Fruit fly (Drosophila melanogaster) whole organism, embryonic: ENCODE measurements around the gene Rrp1.

Experiments used
- Ada2b ChIP-seq: fragments of 200-800 bp; sonication (Bioruptor generic); IDR thresholded peaks from 2 replicates; pipeline ENCODE4 v1.3.6; 2022; ENCODE audit warnings: missing biosample characterization, missing genetic modification characterization
- Antp ChIP-seq: fragments of 200-800 bp; sonication (Bioruptor generic); optimal IDR thresholded peaks from 3 replicates; lab custom pipeline; 2016; ENCODE audit warnings: missing biosample characterization, missing genetic modification characterization
- Atf3 ChIP-seq: fragments of 200-800 bp; sonication (Bioruptor generic); optimal IDR thresholded peaks from 3 replicates; lab custom pipeline; 2016; ENCODE audit warnings: missing biosample characterization, missing genetic modification characterization
- B-H2 ChIP-seq: fragments of 200-800 bp; sonication (Bioruptor generic); optimal IDR thresholded peaks from 2 replicates; lab custom pipeline; 2018; ENCODE audit warnings: missing biosample characterization, mild to moderate bottlenecking, missing genetic modification characterization
- CG10267 ChIP-seq: fragments of 200-800 bp; sonication (Bioruptor generic); optimal IDR thresholded peaks from 2 replicates; lab custom pipeline; 2018; ENCODE audit warnings: missing biosample characterization, mild to moderate bottlenecking, missing genetic modification characterization, moderate library complexity
- CG13775 ChIP-seq: fragments of 200-800 bp; sonication (Bioruptor generic); optimal IDR thresholded peaks from 3 replicates; lab custom pipeline; 2017; ENCODE audit warnings: missing biosample characterization, mild to moderate bottlenecking, missing genetic modification characterization
- CG14710 ChIP-seq: fragments of 200-800 bp; sonication (Bioruptor generic); optimal IDR thresholded peaks from 3 replicates; lab custom pipeline; 2019; ENCODE audit warnings: missing biosample characterization, mild to moderate bottlenecking, missing genetic modification characterization, moderate library complexity
- CG14965 ChIP-seq: fragments of 200-800 bp; sonication (Bioruptor generic); optimal IDR thresholded peaks from 2 replicates; lab custom pipeline; 2016; ENCODE audit warnings: missing biosample characterization, missing genetic modification characterization, borderline replicate concordance
- CG15514 ChIP-seq: fragments of 200-800 bp; sonication (Bioruptor generic); optimal IDR thresholded peaks from 3 replicates; lab custom pipeline; 2017; ENCODE audit warnings: missing biosample characterization, missing genetic modification characterization, mild to moderate bottlenecking, moderate library complexity, missing genetic modification reagents
- CG16863 ChIP-seq: fragments of 200-800 bp; sonication (Bioruptor generic); optimal IDR thresholded peaks from 3 replicates; lab custom pipeline; 2016; ENCODE audit warnings: missing biosample characterization, missing genetic modification characterization
- CG30020 ChIP-seq: fragments of 200-800 bp; optimal IDR thresholded peaks from 2 replicates; lab custom pipeline; 2019; ENCODE audit warnings: missing biosample characterization, mild to moderate bottlenecking, missing genetic modification characterization, moderate library complexity
- CG3065 ChIP-seq: fragments of 200-800 bp; sonication (Bioruptor generic); optimal IDR thresholded peaks from 2 replicates; lab custom pipeline; 2016; ENCODE audit warnings: missing biosample characterization, missing genetic modification characterization
- CG31224 ChIP-seq: fragments of 200-800 bp; sonication (Bioruptor generic); IDR thresholded peaks from 2 replicates; pipeline ENCODE4 v1.3.6; 2022; ENCODE audit warnings: missing biosample characterization, missing genetic modification characterization
- CG34224 ChIP-seq: fragments of 200-800 bp; sonication (Bioruptor generic); IDR thresholded peaks from 3 replicates; pipeline ENCODE4 v1.3.6; 2022; ENCODE audit warnings: missing biosample characterization, missing genetic modification characterization; ENCODE audit not compliant: partially characterized antibody
- CG4820 ChIP-seq: fragments of 200-800 bp; sonication (Bioruptor generic); optimal IDR thresholded peaks from 3 replicates; lab custom pipeline; 2016; ENCODE audit warnings: missing biosample characterization, missing genetic modification characterization
- CG5953 ChIP-seq: fragments of 200-800 bp; sonication (Bioruptor generic); IDR thresholded peaks from 2 replicates; pipeline ENCODE4 v1.3.6; 2022; ENCODE audit warnings: missing biosample characterization, missing genetic modification characterization
- CG7928 ChIP-seq: fragments of 200-800 bp; sonication (Bioruptor generic); optimal IDR thresholded peaks from 2 replicates; lab custom pipeline; 2017; ENCODE audit warnings: missing biosample characterization, mild to moderate bottlenecking, missing genetic modification characterization
- CG8290 ChIP-seq, 3 experiments: fragments of 200-800 bp; sonication (Bioruptor generic); optimal IDR thresholded peaks; 2 replicates each; lab custom pipeline; 2016 to 2019; ENCODE audit warnings: missing biosample characterization in 3 of 3, missing genetic modification characterization in 3 of 3, mild to moderate bottlenecking in 2 of 3, moderate library complexity in 1 of 3
- CG9437 ChIP-seq: fragments of 200-800 bp; sonication (Bioruptor generic); optimal IDR thresholded peaks from 2 replicates; lab custom pipeline; 2018; ENCODE audit warnings: missing biosample characterization, mild to moderate bottlenecking, missing genetic modification characterization
- CG9797 ChIP-seq: fragments of 200-800 bp; sonication (Bioruptor generic); optimal IDR thresholded peaks from 3 replicates; lab custom pipeline; 2018; ENCODE audit warnings: missing biosample characterization, mild to moderate bottlenecking, missing genetic modification characterization
- E2f1 ChIP-seq: fragments of 200-800 bp; sonication (Bioruptor generic); IDR thresholded peaks from 2 replicates; pipeline ENCODE4 v1.3.6; 2022; ENCODE audit warnings: missing biosample characterization, missing genetic modification characterization
- E2f2 ChIP-seq: fragments of 200-800 bp; sonication (Bioruptor generic); IDR thresholded peaks from 2 replicates; pipeline ENCODE4 v1.3.6; 2022; ENCODE audit warnings: missing biosample characterization, missing genetic modification characterization
- Fer2 ChIP-seq: fragments of 200-800 bp; sonication (Bioruptor generic); optimal IDR thresholded peaks from 2 replicates; lab custom pipeline; 2018; ENCODE audit warnings: missing biosample characterization, mild to moderate bottlenecking, missing genetic modification characterization, moderate library complexity
- Gug ChIP-seq: fragments of 200-800 bp; sonication (Bioruptor generic); IDR thresholded peaks from 4 replicates; pipeline ENCODE4 v1.3.6; 2022; ENCODE audit warnings: missing biosample characterization, missing genetic modification characterization
- HLH3B ChIP-seq: fragments of 200-800 bp; sonication (Bioruptor generic); IDR thresholded peaks from 2 replicates; pipeline ENCODE4 v1.3.6; 2022; ENCODE audit warnings: missing biosample characterization, missing genetic modification characterization
- MBD-R2 ChIP-seq: fragments of 200-800 bp; sonication (Bioruptor generic); IDR thresholded peaks from 2 replicates; pipeline ENCODE4 v1.3.6; 2022; ENCODE audit warnings: missing biosample characterization, missing genetic modification characterization
- MESR4 ChIP-seq: fragments of 200-800 bp; sonication (Bioruptor generic); optimal IDR thresholded peaks from 2 replicates; lab custom pipeline; 2018; ENCODE audit warnings: missing biosample characterization, mild to moderate bottlenecking, missing genetic modification characterization, moderate library complexity
- Max ChIP-seq: fragments of 200-800 bp; sonication (Bioruptor generic); optimal IDR thresholded peaks from 2 replicates; lab custom pipeline; 2016; ENCODE audit warnings: missing biosample characterization, mild to moderate bottlenecking, missing genetic modification characterization
- Med ChIP-seq: fragments of 200-800 bp; sonication (Bioruptor generic); peaks from one replicate; lab custom pipeline; 2016; ENCODE audit warnings: missing biosample characterization, missing genetic modification characterization, mild to moderate bottlenecking, inconsistent platforms, moderate library complexity
- Neu2 ChIP-seq: fragments of 200-800 bp; sonication (Bioruptor generic); optimal IDR thresholded peaks from 3 replicates; lab custom pipeline; 2016; ENCODE audit warnings: missing biosample characterization, missing genetic modification characterization, borderline replicate concordance
- Ptx1 ChIP-seq: fragments of 200-800 bp; sonication (Bioruptor generic); IDR thresholded peaks from 2 replicates; pipeline ENCODE4 v1.3.6; 2022; ENCODE audit warnings: missing biosample characterization, missing genetic modification characterization
- Ravus ChIP-seq: fragments of 200-800 bp; sonication (Bioruptor generic); IDR thresholded peaks from 2 replicates; pipeline ENCODE4 v1.3.6; 2022; ENCODE audit warnings: missing biosample characterization, missing genetic modification characterization
- Taf1 ChIP-seq: fragments of 200-800 bp; sonication (Bioruptor generic); IDR thresholded peaks from 2 replicates; pipeline ENCODE4 v1.3.6; 2022; ENCODE audit warnings: missing biosample characterization, missing genetic modification characterization
- al ChIP-seq: fragments of 200-800 bp; sonication (Bioruptor generic); IDR thresholded peaks from 2 replicates; pipeline ENCODE4 v1.3.6; 2022; ENCODE audit warnings: missing biosample characterization, missing genetic modification characterization
- aop ChIP-seq: fragments of 200-800 bp; sonication (Bioruptor generic); IDR thresholded peaks from 2 replicates; pipeline ENCODE4 v1.3.6; 2022; ENCODE audit warnings: missing biosample characterization, missing genetic modification characterization
- caup ChIP-seq: fragments of 200-800 bp; sonication (Bioruptor generic); optimal IDR thresholded peaks from 3 replicates; lab custom pipeline; 2017; ENCODE audit warnings: missing biosample characterization, mild to moderate bottlenecking, missing genetic modification characterization, moderate library complexity; ENCODE audit not compliant: severe bottlenecking
- cg ChIP-seq: fragments of 200-800 bp; sonication (Bioruptor generic); optimal IDR thresholded peaks from 3 replicates; lab custom pipeline; 2019; ENCODE audit warnings: missing biosample characterization, mild to moderate bottlenecking, missing genetic modification characterization, moderate library complexity
- chn ChIP-seq: fragments of 200-800 bp; sonication (Bioruptor generic); optimal IDR thresholded peaks from 2 replicates; lab custom pipeline; 2016; ENCODE audit warnings: missing biosample characterization, missing genetic modification characterization
- gcm ChIP-seq: fragments of 200-800 bp; sonication (Bioruptor generic); optimal IDR thresholded peaks from 2 replicates; lab custom pipeline; 2019; ENCODE audit warnings: missing biosample characterization, mild to moderate bottlenecking, missing genetic modification characterization, moderate library complexity
- gsb-n ChIP-seq: fragments of 200-800 bp; sonication (Bioruptor generic); optimal IDR thresholded peaks from 3 replicates; lab custom pipeline; 2018; ENCODE audit warnings: missing biosample characterization, mild to moderate bottlenecking, missing genetic modification characterization
- ham ChIP-seq: fragments of 200-800 bp; sonication (Bioruptor generic); IDR thresholded peaks from 2 replicates; pipeline ENCODE4 v1.3.6; 2022; ENCODE audit warnings: missing biosample characterization, missing genetic modification characterization
- lab ChIP-seq: fragments of 200-800 bp; sonication (Bioruptor generic); optimal IDR thresholded peaks from 3 replicates; lab custom pipeline; 2017; ENCODE audit warnings: missing biosample characterization, missing genetic modification characterization, mild to moderate bottlenecking, moderate library complexity, missing genetic modification reagents
- lola ChIP-seq, 3 experiments: fragments of >200 bp in 2 of 3; fragments of 200-800 bp in 1 of 3; sonication (Bioruptor generic) in 1 of 3; optimal IDR thresholded peaks; 2 replicates each; lab custom pipeline; 2017 to 2019; ENCODE audit warnings: missing biosample characterization in 3 of 3, missing genetic modification characterization in 3 of 3, mild to moderate bottlenecking in 1 of 3, moderate library complexity in 1 of 3
- p53 ChIP-seq: fragments of 200-800 bp; sonication (Bioruptor generic); optimal IDR thresholded peaks from 2 replicates; lab custom pipeline; 2016; ENCODE audit warnings: missing biosample characterization, missing genetic modification characterization
- salm ChIP-seq: fragments of 200-800 bp; sonication (Bioruptor generic); optimal IDR thresholded peaks from 2 replicates; lab custom pipeline; 2018; ENCODE audit warnings: missing biosample characterization, mild to moderate bottlenecking, missing genetic modification characterization
- slbo ChIP-seq: fragments of 200-800 bp; sonication (Bioruptor generic); IDR thresholded peaks from 2 replicates; pipeline ENCODE4 v1.3.6; 2022; ENCODE audit warnings: missing biosample characterization, missing genetic modification characterization
- stwl ChIP-seq: fragments of 200-800 bp; sonication (Bioruptor generic); optimal IDR thresholded peaks from 3 replicates; lab custom pipeline; 2018; ENCODE audit warnings: missing biosample characterization, mild to moderate bottlenecking, missing genetic modification characterization, moderate library complexity
- tap ChIP-seq: fragments of 200-800 bp; optimal IDR thresholded peaks from 3 replicates; lab custom pipeline; 2019; ENCODE audit warnings: missing biosample characterization, mild to moderate bottlenecking, missing genetic modification characterization, moderate library complexity
- trh ChIP-seq: fragments of 200-800 bp; sonication (Bioruptor generic); optimal IDR thresholded peaks from 2 replicates; lab custom pipeline; 2016; ENCODE audit warnings: missing biosample characterization, missing genetic modification characterization
- wdn ChIP-seq: fragments of 200-800 bp; sonication (Bioruptor generic); IDR thresholded peaks from 2 replicates; pipeline ENCODE4 v1.3.6; 2022; ENCODE audit warnings: missing biosample characterization, missing genetic modification characterization
- zfh2 ChIP-seq: fragments of 200-800 bp; sonication (Bioruptor generic); optimal IDR thresholded peaks from 2 replicates; lab custom pipeline; 2016; ENCODE audit warnings: missing biosample characterization, missing genetic modification characterization

Gene Rrp1

dm6 chr2L:2979091-2979490 lies 6.8 kb upstream of the Rrp1 start, which contains the start of gene CG9643 (continued):
- no peak for TF ChIP-seq Ravus (GFP tag; lab: Robert Waterston, UW)
- peak; percentile 7 for TF ChIP-seq CG13775
- TF ChIP-seq CG30020 (tag; lab: Kevin White, UChicago), result peak; percentile 96
- TF ChIP-seq CG16863, result no peak
- TF ChIP-seq CG34224 (GFP tag; lab: Robert Waterston, UW), result no peak
- TF ChIP-seq Max (GFP tag; lab: Kevin White, UChicago), result no peak
- no peak for TF ChIP-seq slbo (GFP tag; lab: Robert Waterston, UW)
- no peak for TF ChIP-seq aop (GFP tag; lab: Robert Waterston, UW)
- TF ChIP-seq p53 (GFP tag; lab: Kevin White, UChicago), result no peak
- TF ChIP-seq B-H2 (GFP tag; lab: Kevin White, UChicago), result no peak
- TF ChIP-seq Antp (GFP tag; lab: Kevin White, UChicago), result no peak
- peak; percentile 20 for TF ChIP-seq Med
- no peak for TF ChIP-seq trh (GFP tag; lab: Kevin White, UChicago)
- no peak for TF ChIP-seq CG3065 (GFP tag; lab: Kevin White, UChicago)
- TF ChIP-seq Gug (GFP tag; lab: Robert Waterston, UW), result no peak
- no peak for TF ChIP-seq E2f1 (GFP tag; lab: Robert Waterston, UW)
- TF ChIP-seq HLH3B, result no peak
- TF ChIP-seq CG4820, result no peak
- no peak for TF ChIP-seq CG31224 (GFP tag; lab: Robert Waterston, UW)
- TF ChIP-seq salm, result no peak
- no peak for TF ChIP-seq wdn (GFP tag; lab: Robert Waterston, UW)
- TF ChIP-seq CG14965 (GFP tag; lab: Kevin White, UChicago), result no peak
- no peak for TF ChIP-seq cg (GFP tag; lab: Kevin White, UChicago)
- no peak for TF ChIP-seq Atf3
- peak; percentile 73 for TF ChIP-seq E2f2 (GFP tag; lab: Robert Waterston, UW)
- TF ChIP-seq Ada2b (GFP tag; lab: Robert Waterston, UW), result no peak
- TF ChIP-seq zfh2 (GFP tag; lab: Kevin White, UChicago), result no peak
- peak; percentile 50 for TF ChIP-seq CG14710 (tag; lab: Kevin White, UChicago)
- TF ChIP-seq gcm (GFP tag; lab: Kevin White, UChicago), result no peak
- TF ChIP-seq Fer2 (tag; lab: Kevin White, UChicago), result no peak
- no peak for TF ChIP-seq CG5953 (GFP tag; lab: Robert Waterston, UW)
- peak; percentile 68 for TF ChIP-seq CG15514 (GFP tag; lab: Kevin White, UChicago)
- TF ChIP-seq Neu2 (GFP tag; lab: Kevin White, UChicago), result no peak
- TF ChIP-seq chn (GFP tag; lab: Kevin White, UChicago), result no peak
- no peak for TF ChIP-seq ham (GFP tag; lab: Robert Waterston, UW)
- no peak for TF ChIP-seq Ptx1 (GFP tag; lab: Robert Waterston, UW)
- TF ChIP-seq lola (GFP tag; optimal IDR thresholded peaks at IDR 0.05; lab: Kevin White, UChicago), result no peak
- peak; percentile 68 for TF ChIP-seq stwl (tag; lab: Kevin White, UChicago)
- no peak for TF ChIP-seq CG7928 (GFP tag; lab: Kevin White, UChicago)
- TF ChIP-seq tap, result no peak
- no peak for TF ChIP-seq CG8290 (GFP tag; optimal IDR thresholded peaks at IDR 0.05; lab: Kevin White, UChicago)
- TF ChIP-seq CG8290 (tag; optimal IDR thresholded peaks at IDR 0.05; lab: Kevin White, UChicago), result no peak
- no peak for TF ChIP-seq caup (GFP tag; lab: Kevin White, UChicago)
- peak; percentile 92 for TF ChIP-seq MBD-R2
- TF ChIP-seq CG9437, result no peak
- no peak for TF ChIP-seq lab (GFP tag; lab: Kevin White, UChicago)
- TF ChIP-seq CG9797 (GFP tag; lab: Kevin White, UChicago), result peak; percentile 26
- TF ChIP-seq Taf1 (GFP tag; lab: Robert Waterston, UW), result no peak
- TF ChIP-seq CG10267 (tag; lab: Kevin White, UChicago), result peak; percentile 39
- TF ChIP-seq MESR4, result peak; percentile 61
- TF ChIP-seq gsb-n (tag; lab: Kevin White, UChicago), result no peak
- no peak for TF ChIP-seq al (GFP tag; lab: Robert Waterston, UW)
